Worm (Caenorhabditis elegans): ENCODE results near the gene C17C3.3.

ce11 chrII:5589690-5590089 lies 28.2 kb downstream of the C17C3.3 start, which contains the start of gene C17G10.13:
- TF ChIP-seq tbx-2 (tag; optimal IDR thresholded peaks at IDR 0.05) (no peak), ceh-30 (tag; optimal IDR thresholded peaks at IDR 0.05) (no peak), K09A11.1 (tag; optimal IDR thresholded peaks at IDR 0.05; ENCODE audit: insufficient read depth) (no peak), ama-1 (optimal IDR thresholded peaks at IDR 0.05) (no peak), nfya-1 (tag; optimal IDR thresholded peaks at IDR 0.05) (no peak), sdc-2 (tag; optimal IDR thresholded peaks at IDR 0.05) (no peak), hlh-6 (tag; optimal IDR thresholded peaks at IDR 0.05) (no peak), pha-4 (tag; optimal IDR thresholded peaks at IDR 0.05) (no peak), K02D7.2 (tag; optimal IDR thresholded peaks at IDR 0.05) (no peak), unc-55 (GFP tag; optimal IDR thresholded peaks at IDR 0.05) (no peak), nhr-11 (tag; optimal IDR thresholded peaks at IDR 0.05) (no peak), pat-9 (tag; optimal IDR thresholded peaks at IDR 0.05) (no peak), pqm-1 (tag; optimal IDR thresholded peaks at IDR 0.05) (no peak)

Measured in whole organism, late embryonic.